Worm (Caenorhabditis elegans) whole organism, L4/young adult: ENCODE measurements around the gene R02F11.10.

Experiments used
- W03F9.2 ChIP-seq: fragments of 150-350 bp; optimal IDR thresholded peaks from 2 replicates; lab custom pipeline; 2014; ENCODE audit warnings: missing biosample characterization, missing genetic modification characterization
- dao-5 ChIP-seq: sonication (generic microtip); optimal IDR thresholded peaks from 2 replicates; lab custom pipeline; 2016; ENCODE audit warnings: missing genotype, missing genetic modification characterization, moderate library complexity, missing compliant biosample characterization
- him-1 ChIP-seq: sonication (generic microtip); optimal IDR thresholded peaks from 2 replicates; lab custom pipeline; 2016; ENCODE audit warnings: missing genotype, missing genetic modification reagents, missing genetic modification characterization, missing compliant biosample characterization

The R02F11.10 gene

ce11 chrV:4813825-4814224 is 24.9 kb downstream of the R02F11.10 start:
- no peak for TF ChIP-seq W03F9.2 (tag; lab: Kevin White, UChicago)
- TF ChIP-seq dao-5 = no peak
- TF ChIP-seq him-1 = no peak

- TF ChIP-seq W03F9.2 (tag; lab: Kevin White, UChicago) = no peak
- TF ChIP-seq him-1 = no peak
- TF ChIP-seq dao-5 = no peak
These were observed 29.6 kb downstream of the R02F11.10 start, which contains the start of gene ccep-97 for ce11 chrV:4818563-4818962. ccep-97 (minus strand) TSS chrV:4818663.

- TF ChIP-seq dao-5 (no peak), him-1 (no peak), W03F9.2 (tag; lab: Kevin White, UChicago) (no peak)
These were observed 31.7 kb downstream of the R02F11.10 start for ce11 chrV:4820601-4821000.

ce11 chrV:4823323-4823682 is 34.4 kb downstream of the R02F11.10 start, which contains the start of gene adss-1:
adss-1 (minus strand) TSS chrV:4823423.
- TF ChIP-seq W03F9.2 (tag; lab: Kevin White, UChicago) (no peak), dao-5 (no peak), him-1 (no peak)

- TF ChIP-seq him-1 = peak; percentile 0
- TF ChIP-seq W03F9.2 (tag; lab: Kevin White, UChicago) = peak; percentile 11
- TF ChIP-seq dao-5 = no peak
These were observed 34.9 kb downstream of the R02F11.10 start for ce11 chrV:4823683-4824391.

ce11 chrV:4826710-4827380 is 37.9 kb downstream of the R02F11.10 start, which contains the start of the genes hsp-6 and C37H5.5:
hsp-6 (minus strand) TSS chrV:4826760.
C37H5.5 (plus strand) TSS chrV:4827360.
- peak; percentile 14 for TF ChIP-seq him-1
- peak; percentile 93 for TF ChIP-seq W03F9.2 (tag; lab: Kevin White, UChicago)
- no peak for TF ChIP-seq dao-5

ce11 chrV:4834277-4834676 is 45.4 kb downstream of the R02F11.10 start, which contains the start of gene C37H5.14:
C37H5.14 (minus strand) TSS chrV:4834377.
- TF ChIP-seq W03F9.2 (tag; lab: Kevin White, UChicago) (no peak), dao-5 (no peak), him-1 (no peak)
